Worm (Caenorhabditis elegans): ENCODE measurements around the gene pqn-41.

DNA sequence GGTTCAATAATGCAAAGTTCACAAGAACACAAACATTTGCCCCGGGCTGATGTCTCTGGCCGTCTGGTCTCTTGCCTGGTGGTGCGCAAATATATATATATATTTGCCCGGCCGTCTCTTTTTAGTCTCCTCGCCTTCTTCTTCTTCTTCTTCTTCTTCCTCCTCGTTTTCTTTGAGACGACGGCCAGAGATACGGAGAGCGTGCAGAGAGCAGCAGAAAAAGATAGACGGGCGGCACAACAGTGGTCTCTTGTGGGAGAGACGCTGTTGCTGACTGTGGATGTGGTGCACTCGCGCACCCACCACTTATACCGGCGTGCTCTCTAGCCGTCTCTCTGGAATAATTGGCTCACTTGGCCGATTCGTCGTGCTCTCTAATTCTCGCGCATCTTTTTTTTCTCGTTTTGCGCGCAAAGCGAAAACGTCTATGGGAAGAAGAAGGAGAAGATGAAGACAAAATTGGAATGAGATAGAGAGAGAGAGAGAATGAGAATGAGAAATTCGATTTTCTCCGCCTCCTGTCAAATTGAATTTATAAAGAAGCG, 15.4 kb downstream of the pqn-41 start:
- peak; percentile 63; the same call in 1 of the 2 replicates for TF ChIP-seq flt-1 (GFP tag; IDR thresholded peaks at IDR 0.05)
- TF ChIP-seq med-1 (GFP tag; optimal IDR thresholded peaks at IDR 0.05; ENCODE audit: insufficient read depth): no peak
- no peak for TF ChIP-seq tab-1 (GFP tag; IDR thresholded peaks at IDR 0.05)
- TF ChIP-seq T22C8.4 (GFP tag; IDR thresholded peaks at IDR 0.05): no peak
- no peak; the same call in 1 of the 2 replicates for TF ChIP-seq ztf-29 (GFP tag; IDR thresholded peaks at IDR 0.05)
